Worm (Caenorhabditis elegans): ENCODE measurements around the gene K04E7.1.

The K04E7.1 gene

ce11 chrX:6510627-6511026, 48.8 kb downstream of the K04E7.1 start, which contains the start of gene ttr-36:
TSS of gene ttr-36 (plus strand) at chrX:6510927.
- TF ChIP-seq aly-2 (tag; optimal IDR thresholded peaks at IDR 0.05) (no peak), dsc-1 (tag; optimal IDR thresholded peaks at IDR 0.05) (no peak), lin-14 (GFP tag; optimal IDR thresholded peaks at IDR 0.05) (no peak), ets-5 (GFP tag; IDR thresholded peaks at IDR 0.05) (no peak), mdl-1 (tag; optimal IDR thresholded peaks at IDR 0.05) (no peak), grh-1 (GFP tag; IDR thresholded peaks at IDR 0.05) (no peak), sup-37 (GFP tag; optimal IDR thresholded peaks at IDR 0.05) (no peak), nhr-85 (tag) (no peak), mef-2 (tag; optimal IDR thresholded peaks at IDR 0.05) (no peak), sox-4 (tag; optimal IDR thresholded peaks at IDR 0.05) (no peak)

- TF ChIP-seq aly-2 (tag; optimal IDR thresholded peaks at IDR 0.05), result no peak
Measured at ce11 chrX:6511985-6512384, 50.2 kb downstream of the K04E7.1 start, which contains the start of gene ttr-35. TSS of gene ttr-35 (plus strand) at chrX:6512285.

All from whole organism, L1 larva.